Worm (Caenorhabditis elegans) whole organism, mixed stage, embryonic: Measurements from ENCODE around the gene twk-31.

Source experiments
- M03D4.4 ChIP-seq: sonication (generic microtip); optimal IDR thresholded peaks from 2 replicates; lab custom pipeline; 2017; ENCODE audit warnings: mild to moderate bottlenecking, missing genetic modification characterization, missing compliant biosample characterization
- bed-3 ChIP-seq: fragments of 200-800 bp; sonication (Bioruptor generic); optimal IDR thresholded peaks from 3 replicates; lab custom pipeline; 2018; ENCODE audit warnings: mild to moderate bottlenecking, missing genetic modification characterization, moderate library complexity, missing compliant biosample characterization
- blmp-1 ChIP-seq: fragments of 150-350 bp; optimal IDR thresholded peaks from 2 replicates; lab custom pipeline; 2014; ENCODE audit warnings: missing biosample characterization, missing genetic modification characterization
- ceh-39 ChIP-seq: fragments of 150-350 bp; optimal IDR thresholded peaks from 2 replicates; lab custom pipeline; 2014; ENCODE audit warnings: missing biosample characterization, missing genetic modification characterization
- ceh-43 ChIP-seq: fragments of 200-800 bp; sonication (Bioruptor generic); optimal IDR thresholded peaks from 2 replicates; lab custom pipeline; 2018; ENCODE audit warnings: mild to moderate bottlenecking, missing genetic modification characterization, moderate library complexity, missing compliant biosample characterization
- ceh-83 ChIP-seq: fragments of 200-800 bp; sonication (Bioruptor generic); optimal IDR thresholded peaks from 2 replicates; lab custom pipeline; 2018; ENCODE audit warnings: mild to moderate bottlenecking, missing genetic modification characterization, missing compliant biosample characterization
- ces-1 ChIP-seq: fragments of 150-350 bp; optimal IDR thresholded peaks from 2 replicates; lab custom pipeline; 2014; ENCODE audit warnings: missing biosample characterization, missing genetic modification reagents, missing genetic modification characterization
- cnd-1 ChIP-seq: fragments of 200-800 bp; sonication (Bioruptor generic); optimal IDR thresholded peaks from 2 replicates; lab custom pipeline; 2018; ENCODE audit warnings: mild to moderate bottlenecking, missing genetic modification characterization, missing compliant biosample characterization
- drap-1 ChIP-seq: fragments of 200-800 bp; sonication (Bioruptor generic); optimal IDR thresholded peaks from 3 replicates; lab custom pipeline; 2018; ENCODE audit warnings: mild to moderate bottlenecking, missing genetic modification characterization, missing compliant biosample characterization
- elt-1 ChIP-seq: sonication (generic microtip); optimal IDR thresholded peaks from 2 replicates; lab custom pipeline; 2017; ENCODE audit warnings: missing genetic modification characterization, mild to moderate bottlenecking, missing compliant biosample characterization, antibody characterized with exemption, moderate library complexity, borderline replicate concordance; ENCODE audit not compliant: insufficient read depth
- elt-3 ChIP-seq: fragments of 150-350 bp; optimal IDR thresholded peaks from 2 replicates; lab custom pipeline; 2014; ENCODE audit warnings: missing biosample characterization, missing genetic modification characterization
- ham-2 ChIP-seq: fragments of 200-800 bp; sonication (Bioruptor generic); optimal IDR thresholded peaks from 2 replicates; lab custom pipeline; 2018; ENCODE audit warnings: mild to moderate bottlenecking, missing genetic modification characterization, missing compliant biosample characterization
- lin-13 ChIP-seq: fragments of 150-350 bp; optimal IDR thresholded peaks from 2 replicates; lab custom pipeline; 2014; ENCODE audit warnings: missing biosample characterization, missing genetic modification characterization
- lin-32 ChIP-seq: fragments of 200-800 bp; sonication (Bioruptor generic); optimal IDR thresholded peaks from 2 replicates; lab custom pipeline; 2018; ENCODE audit warnings: mild to moderate bottlenecking, missing genetic modification characterization, missing compliant biosample characterization
- mab-5 ChIP-seq: fragments of 150-350 bp; optimal IDR thresholded peaks from 2 replicates; lab custom pipeline; 2014; ENCODE audit warnings: missing biosample characterization, missing genetic modification characterization
- mep-1 ChIP-seq: fragments of 150-350 bp; optimal IDR thresholded peaks from 2 replicates; lab custom pipeline; 2017; ENCODE audit warnings: missing biosample characterization, missing genetic modification reagents, missing genetic modification characterization, inconsistent platforms
- mls-2 ChIP-seq: sonication (generic microtip); optimal IDR thresholded peaks from 2 replicates; lab custom pipeline; 2016; ENCODE audit warnings: mild to moderate bottlenecking, missing genetic modification characterization, moderate library complexity, missing compliant biosample characterization
- nhr-12 ChIP-seq: fragments of 150-350 bp; optimal IDR thresholded peaks from 2 replicates; lab custom pipeline; 2014; ENCODE audit warnings: missing biosample characterization, missing genetic modification characterization
- nhr-2 ChIP-seq: fragments of 150-350 bp; optimal IDR thresholded peaks from 2 replicates; lab custom pipeline; 2014; ENCODE audit warnings: missing biosample characterization, missing genetic modification characterization
- nhr-237 ChIP-seq: fragments of 150-350 bp; optimal IDR thresholded peaks from 2 replicates; lab custom pipeline; 2014; ENCODE audit warnings: missing biosample characterization, missing genetic modification characterization
- nhr-28 ChIP-seq: fragments of 150-350 bp; optimal IDR thresholded peaks from 2 replicates; lab custom pipeline; 2014; ENCODE audit warnings: missing biosample characterization, missing genetic modification characterization
- nhr-76 ChIP-seq: sonication (generic microtip); optimal IDR thresholded peaks from 2 replicates; lab custom pipeline; 2017; ENCODE audit warnings: missing biosample characterization, missing genetic modification characterization
- sem-2 ChIP-seq: fragments of 200-800 bp; sonication (Bioruptor generic); optimal IDR thresholded peaks from 2 replicates; lab custom pipeline; 2018; ENCODE audit warnings: mild to moderate bottlenecking, missing genetic modification characterization, missing compliant biosample characterization
- snpc-4 ChIP-seq: fragments of 150-350 bp; optimal IDR thresholded peaks from 2 replicates; lab custom pipeline; 2014; ENCODE audit warnings: missing biosample characterization, missing genetic modification characterization
- tbx-8 ChIP-seq: fragments of 200-800 bp; sonication (Bioruptor generic); optimal IDR thresholded peaks from 2 replicates; lab custom pipeline; 2018; ENCODE audit warnings: mild to moderate bottlenecking, missing genetic modification characterization, moderate library complexity, missing compliant biosample characterization
- unc-120 ChIP-seq: sonication (generic microtip); optimal IDR thresholded peaks from 2 replicates; lab custom pipeline; 2017; ENCODE audit warnings: missing genetic modification characterization, missing compliant biosample characterization; ENCODE audit not compliant: poor library complexity, severe bottlenecking
- unc-39 ChIP-seq: fragments of 150-350 bp; optimal IDR thresholded peaks from 2 replicates; lab custom pipeline; 2014; ENCODE audit warnings: missing biosample characterization, missing genetic modification characterization
- unc-62 ChIP-seq: fragments of 150-350 bp; optimal IDR thresholded peaks from 2 replicates; lab custom pipeline; 2014; ENCODE audit warnings: missing biosample characterization, missing genetic modification reagents, missing genetic modification characterization
- zip-8 ChIP-seq: fragments of 150-350 bp; optimal IDR thresholded peaks from 2 replicates; lab custom pipeline; 2014; ENCODE audit warnings: missing biosample characterization, missing genetic modification characterization
- ztf-11 ChIP-seq: fragments of 150-350 bp; optimal IDR thresholded peaks from 2 replicates; lab custom pipeline; 2014; ENCODE audit warnings: missing biosample characterization, missing genetic modification characterization

Gene twk-31

ce11 chrIII:11402717-11403116 is 7.8 kb upstream of the twk-31 start, which contains the start of gene Y47D3B.12:
Y47D3B.12 (plus strand) TSS chrIII:11403017.
- no peak for TF ChIP-seq snpc-4
- no peak for TF ChIP-seq ceh-39 (tag; lab: Kevin White, UChicago)

- no peak for TF ChIP-seq elt-3 (tag; lab: Kevin White, UChicago)
- no peak for TF ChIP-seq snpc-4
- TF ChIP-seq sem-2 = no peak
- TF ChIP-seq mep-1 (tag; lab: Kevin White, UChicago) = no peak
- no peak for TF ChIP-seq blmp-1
Measured at ce11 chrIII:11405049-11405448, 5.4 kb upstream of the twk-31 start, which contains the start of gene Y47D3B.4. Y47D3B.4 (plus strand) TSS chrIII:11405349.

- TF ChIP-seq ham-2 (GFP tag; lab: Kevin White, UChicago) (no peak), ceh-39 (tag; lab: Kevin White, UChicago) (no peak), ces-1 (GFP tag; lab: Kevin White, UChicago) (no peak), unc-39 (tag; lab: Kevin White, UChicago) (no peak), drap-1 (GFP tag; lab: Kevin White, UChicago) (no peak), sem-2 (no peak), lin-32 (GFP tag; lab: Kevin White, UChicago) (no peak), ceh-43 (GFP tag; lab: Kevin White, UChicago) (no peak)
Measured at ce11 chrIII:11419551-11419950, 9.1 kb downstream of the twk-31 start.

ce11 chrIII:11424815-11425214 is 14.3 kb downstream of the twk-31 start:
- TF ChIP-seq ces-1 (GFP tag; lab: Kevin White, UChicago) (no peak), ham-2 (GFP tag; lab: Kevin White, UChicago) (no peak), drap-1 (GFP tag; lab: Kevin White, UChicago) (no peak), zip-8 (no peak), M03D4.4 (tag; lab: Kevin White, UChicago) (no peak)

ce11 chrIII:11426906-11427305 is 16.4 kb downstream of the twk-31 start, which contains the start of gene idpc-1:
idpc-1 (plus strand) TSS chrIII:11427206.
- no peak for TF ChIP-seq snpc-4
- no peak for TF ChIP-seq nhr-2 (tag; lab: Kevin White, UChicago)
- TF ChIP-seq lin-13 (tag; lab: Kevin White, UChicago) = no peak
- TF ChIP-seq zip-8 = no peak
- no peak for TF ChIP-seq ceh-43 (GFP tag; lab: Kevin White, UChicago)
- no peak for TF ChIP-seq cnd-1
- TF ChIP-seq mls-2 (tag; lab: Kevin White, UChicago) = no peak
- no peak for TF ChIP-seq ham-2 (GFP tag; lab: Kevin White, UChicago)
- no peak for TF ChIP-seq sem-2
- no peak for TF ChIP-seq elt-3 (tag; lab: Kevin White, UChicago)
- no peak for TF ChIP-seq M03D4.4 (tag; lab: Kevin White, UChicago)
- no peak for TF ChIP-seq tbx-8
- no peak for TF ChIP-seq ces-1 (GFP tag; lab: Kevin White, UChicago)
- TF ChIP-seq unc-120 (tag; lab: Kevin White, UChicago) = no peak
- TF ChIP-seq nhr-237 (tag; lab: Kevin White, UChicago) = no peak
- TF ChIP-seq elt-1 (tag; lab: Kevin White, UChicago) = no peak
- no peak for TF ChIP-seq unc-62 (GFP tag; lab: Kevin White, UChicago)
- TF ChIP-seq nhr-12 (tag; lab: Kevin White, UChicago) = no peak
- no peak for TF ChIP-seq drap-1 (GFP tag; lab: Kevin White, UChicago)
- no peak for TF ChIP-seq bed-3 (GFP tag; lab: Kevin White, UChicago)

ce11 chrIII:11427548-11428152 is 17.2 kb downstream of the twk-31 start:
- TF ChIP-seq drap-1 (GFP tag; lab: Kevin White, UChicago) (no peak), tbx-8 (no peak), nhr-76 (tag; lab: Kevin White, UChicago) (no peak), ham-2 (GFP tag; lab: Kevin White, UChicago) (no peak), ceh-43 (GFP tag; lab: Kevin White, UChicago) (no peak), cnd-1 (no peak), ceh-39 (tag; lab: Kevin White, UChicago) (no peak), mab-5 (tag; lab: Kevin White, UChicago) (no peak), nhr-28 (tag; lab: Kevin White, UChicago) (no peak), mep-1 (tag; lab: Kevin White, UChicago) (no peak), mls-2 (tag; lab: Kevin White, UChicago) (no peak), zip-8 (no peak), unc-39 (tag; lab: Kevin White, UChicago) (no peak), unc-62 (GFP tag; lab: Kevin White, UChicago) (no peak), ztf-11 (tag; lab: Kevin White, UChicago) (no peak), ceh-83 (GFP tag; lab: Kevin White, UChicago) (no peak), nhr-237 (tag; lab: Kevin White, UChicago) (no peak), snpc-4 (no peak), unc-120 (tag; lab: Kevin White, UChicago) (no peak)
